Comparison of ENCODE assay signal across 3 fruit fly cellular contexts in the genomic region with DNA sequence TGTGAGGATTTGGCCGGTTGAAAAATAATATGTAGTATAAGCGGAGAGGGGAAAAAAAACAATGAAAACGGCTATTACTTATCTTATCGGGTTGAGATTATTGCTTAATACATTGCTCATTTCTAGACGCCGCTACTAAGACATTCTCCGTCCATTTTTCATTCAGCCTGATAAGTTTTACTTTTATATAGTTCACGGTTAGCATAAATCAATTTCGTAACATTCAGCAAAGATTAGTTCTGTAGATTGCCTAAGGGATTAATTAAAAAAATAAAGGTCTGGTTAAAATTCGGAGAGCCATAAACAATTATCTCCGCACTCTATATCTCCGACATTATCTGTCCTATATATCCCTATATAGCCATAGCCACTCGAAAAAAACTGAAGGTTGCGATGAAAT.
TF ChIP-seq lines count a peak whose summit lies in the region.

No protein-coding gene starts in this region.

- TF ChIP-seq CTCF in whole organism, embryonic (GFP tag; optimal IDR thresholded peaks at IDR 0.05; lab: Kevin White, UChicago), result no peak

TF ChIP-seq in whole organism, embryonic, 481 proteins besides CTCF, POLR2A, EP300 and RAD21 (continues in another document):
- TF ChIP-seq Ada2b (GFP tag; IDR thresholded peaks at IDR 0.05; lab: Robert Waterston, UW) (no peak), CG43689 (GFP tag; IDR thresholded peaks at IDR 0.05; lab: Robert Waterston, UW) (no peak), CG2875 (GFP tag; optimal IDR thresholded peaks at IDR 0.05; lab: Kevin White, UChicago) (no peak), sd (tag; optimal IDR thresholded peaks at IDR 0.05; lab: Kevin White, UChicago) (peak; percentile 58), Dip3 (GFP tag; optimal IDR thresholded peaks at IDR 0.05; lab: Kevin White, UChicago) (no peak), CG8359 (GFP tag; optimal IDR thresholded peaks at IDR 0.05; lab: Kevin White, UChicago; ENCODE audit: borderline replicate concordance) (no peak), dmrt99B (tag; optimal IDR thresholded peaks at IDR 0.05; lab: Kevin White, UChicago) (no peak), GATAe (GFP tag; conservative IDR thresholded peaks at IDR 0.05; lab: Robert Waterston, UW) (no peak), CG12659 (GFP tag; optimal IDR thresholded peaks at IDR 0.05; lab: Kevin White, UChicago) (no peak), Sox100B (GFP tag; optimal IDR thresholded peaks at IDR 0.05; lab: Kevin White, UChicago) (no peak), rib (GFP tag; IDR thresholded peaks at IDR 0.05; lab: Robert Waterston, UW) (no peak), Scr (GFP tag; IDR thresholded peaks at IDR 0.05; lab: Robert Waterston, UW; ENCODE audit: partially characterized antibody) (no peak), tx (GFP tag; optimal IDR thresholded peaks at IDR 0.05; lab: Kevin White, UChicago) (no peak), pzg (GFP tag; optimal IDR thresholded peaks at IDR 0.05; lab: Kevin White, UChicago) (no peak), HLHmδ (GFP tag; optimal IDR thresholded peaks at IDR 0.05; lab: Kevin White, UChicago) (no peak), CG7271 (tag; optimal IDR thresholded peaks at IDR 0.05; lab: Kevin White, UChicago) (no peak), CG14050 (GFP tag; IDR thresholded peaks at IDR 0.05; lab: Robert Waterston, UW) (no peak), Pdp1 (GFP tag; optimal IDR thresholded peaks at IDR 0.05; lab: Kevin White, UChicago) (peak in 1 of 2 experiments; percentile 29), Mad (GFP tag; optimal IDR thresholded peaks at IDR 0.05; lab: Kevin White, UChicago) (no peak), CG7928 (GFP tag; optimal IDR thresholded peaks at IDR 0.05; lab: Kevin White, UChicago) (no peak), CG2120 (GFP tag; optimal IDR thresholded peaks at IDR 0.05; lab: Kevin White, UChicago) (no peak), CG9876 (GFP tag; optimal IDR thresholded peaks at IDR 0.05; lab: Kevin White, UChicago) (no peak), abd-A (tag; optimal IDR thresholded peaks at IDR 0.05; lab: Kevin White, UChicago) (no peak), exex (tag; optimal IDR thresholded peaks at IDR 0.05; lab: Kevin White, UChicago) (peak; percentile 92), CG9797 (GFP tag; optimal IDR thresholded peaks at IDR 0.05; lab: Kevin White, UChicago) (no peak), dmrt11E (tag; optimal IDR thresholded peaks at IDR 0.05; lab: Kevin White, UChicago) (no peak), H2.0 (GFP tag; IDR thresholded peaks at IDR 0.05; lab: Robert Waterston, UW) (no peak), ranshi (GFP tag; IDR thresholded peaks at IDR 0.05; lab: Robert Waterston, UW) (no peak), CG34224 (GFP tag; IDR thresholded peaks at IDR 0.05; lab: Robert Waterston, UW; ENCODE audit: partially characterized antibody) (no peak), CG15073 (GFP tag; optimal IDR thresholded peaks at IDR 0.05; lab: Kevin White, UChicago) (no peak)

TF ChIP-seq in whole organism, prepupa, 60 proteins besides CTCF, POLR2A, EP300 and RAD21:
- peak; percentile 85 for TF ChIP-seq vri (GFP tag; optimal IDR thresholded peaks at IDR 0.05; lab: Kevin White, UChicago)
- TF ChIP-seq lz (GFP tag; optimal IDR thresholded peaks at IDR 0.05; lab: Kevin White, UChicago), result no peak
- no peak for TF ChIP-seq CG6792 (GFP tag; optimal IDR thresholded peaks at IDR 0.05; lab: Kevin White, UChicago)
- TF ChIP-seq ss (GFP tag; optimal IDR thresholded peaks at IDR 0.05; lab: Kevin White, UChicago), result no peak
- TF ChIP-seq CG11762 (GFP tag; optimal IDR thresholded peaks at IDR 0.05; lab: Kevin White, UChicago; ENCODE audit: insufficient read depth), result no peak

TF ChIP-seq in whole organism, pupa, 21 proteins besides CTCF, POLR2A, EP300 and RAD21:
- TF ChIP-seq EcR (GFP tag; optimal IDR thresholded peaks at IDR 0.05; lab: Kevin White, UChicago) (peak; percentile 11), rn (GFP tag; IDR thresholded peaks at IDR 0.05; lab: Robert Waterston, UW) (no peak), Pif1B (GFP tag; optimal IDR thresholded peaks at IDR 0.05; lab: Kevin White, UChicago) (no peak), CG12605 (GFP tag; IDR thresholded peaks at IDR 0.05; lab: Robert Waterston, UW) (no peak)
TF ChIP-seq in whole organism, pupa: peak in this region for 1.
